Worm (Caenorhabditis elegans) whole organism, L2 larva: Measurements from ENCODE around the gene mop-25.1.

ENCODE experiments used
- ama-1 ChIP-seq: fragments of 150-350 bp; optimal IDR thresholded peaks from 2 replicates; lab custom pipeline; 2018; ENCODE audit warnings: inconsistent platforms
- ceh-16 ChIP-seq: fragments of 150-350 bp; optimal IDR thresholded peaks from 2 replicates; lab custom pipeline; 2014; ENCODE audit warnings: missing biosample characterization, missing genetic modification characterization
- egl-27 ChIP-seq: sonication (generic microtip); optimal IDR thresholded peaks from 3 replicates; lab custom pipeline; 2017; ENCODE audit warnings: missing biosample characterization, missing genetic modification reagents, missing genetic modification characterization
- elt-1 ChIP-seq: fragments of 150-350 bp; optimal IDR thresholded peaks from 2 replicates; lab custom pipeline; 2014; ENCODE audit warnings: missing biosample characterization, missing genetic modification characterization
- elt-3 ChIP-seq: sonication (generic microtip); optimal IDR thresholded peaks from 2 replicates; lab custom pipeline; 2017; ENCODE audit warnings: missing biosample characterization, missing genetic modification characterization
- fos-1 ChIP-seq: fragments of 150-350 bp; optimal IDR thresholded peaks from 2 replicates; lab custom pipeline; 2014; ENCODE audit warnings: missing biosample characterization, missing genetic modification characterization
- lsy-2 ChIP-seq, 2 experiments: fragments of 150-350 bp in 1 of 2; sonication (generic microtip) in 1 of 2; optimal IDR thresholded peaks; 2 replicates each; lab custom pipeline; 2014 to 2017; ENCODE audit warnings: missing biosample characterization in 2 of 2, missing genetic modification characterization in 2 of 2
- mdl-1 ChIP-seq, 2 experiments: fragments of 150-350 bp in 1 of 2; sonication (generic microtip) in 1 of 2; optimal IDR thresholded peaks; 2 replicates each; lab custom pipeline; 2017; ENCODE audit warnings: missing biosample characterization in 2 of 2, missing genetic modification characterization in 2 of 2
- nhr-11 ChIP-seq: fragments of 150-350 bp; optimal IDR thresholded peaks from 2 replicates; lab custom pipeline; 2014; ENCODE audit warnings: missing biosample characterization, missing genetic modification characterization
- nhr-237 ChIP-seq: fragments of 150-350 bp; optimal IDR thresholded peaks from 2 replicates; lab custom pipeline; 2014; ENCODE audit warnings: missing biosample characterization, missing genetic modification characterization
- nhr-25 ChIP-seq: fragments of 150-350 bp; sonication (generic microtip); optimal IDR thresholded peaks from 3 replicates; lab custom pipeline; 2014; ENCODE audit warnings: missing biosample characterization, missing genetic modification characterization
- nhr-6 ChIP-seq: fragments of 150-350 bp; optimal IDR thresholded peaks from 2 replicates; lab custom pipeline; 2014; ENCODE audit warnings: missing biosample characterization, missing genetic modification characterization
- skn-1 ChIP-seq: sonication (generic microtip); optimal IDR thresholded peaks from 2 replicates; lab custom pipeline; 2017; ENCODE audit warnings: missing biosample characterization, missing genetic modification characterization
- zag-1 ChIP-seq: fragments of 150-350 bp; optimal IDR thresholded peaks from 2 replicates; lab custom pipeline; 2014; ENCODE audit warnings: missing biosample characterization, missing genetic modification characterization

ce11 chrX:3977271-3977670, 34.7 kb upstream of the mop-25.1 start:
- TF ChIP-seq zag-1 (tag; lab: Kevin White, UChicago) (no peak), egl-27 (tag; lab: Kevin White, UChicago) (no peak), nhr-25 (tag; lab: Kevin White, UChicago) (no peak), ama-1 (lab: Kevin White, UChicago) (no peak), elt-3 (no peak), skn-1 (tag; lab: Kevin White, UChicago) (no peak), ceh-16 (tag; lab: Kevin White, UChicago) (no peak), nhr-6 (tag; lab: Kevin White, UChicago) (no peak), fos-1 (no peak), elt-1 (no peak), nhr-11 (tag; lab: Kevin White, UChicago) (no peak), lsy-2 (tag; optimal IDR thresholded peaks at IDR 0.05; lab: Kevin White, UChicago) (no peak), nhr-237 (tag; lab: Kevin White, UChicago) (no peak), mdl-1 (tag; optimal IDR thresholded peaks at IDR 0.05; lab: Kevin White, UChicago) (no peak)
